Fruit fly (Drosophila melanogaster): ENCODE results near the gene Tengl2.

Tengl2 gene

DNA sequence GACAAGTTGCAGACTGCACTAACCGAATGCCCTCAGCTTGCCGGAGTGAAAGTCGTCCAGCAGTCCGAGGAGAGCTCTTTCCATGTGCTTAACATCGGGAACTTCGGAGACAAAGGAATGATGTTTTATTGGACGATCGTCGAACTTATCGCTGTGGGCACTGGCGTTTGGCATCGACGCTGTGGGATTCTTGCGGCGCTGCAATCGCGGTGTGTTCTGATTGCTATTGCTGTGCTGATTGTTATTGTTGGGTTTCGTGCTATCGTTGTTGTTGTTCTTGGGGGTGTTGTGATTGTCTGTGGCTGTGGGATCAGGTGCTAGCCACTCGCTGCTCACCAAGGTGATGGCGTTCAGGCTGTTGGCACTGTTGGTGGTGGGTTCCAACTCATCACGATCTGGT, 48.5 kb downstream of the Tengl2 start:
- TF ChIP-seq CG3838 (GFP tag; optimal IDR thresholded peaks at IDR 0.05) = no peak
- TF ChIP-seq ci (GFP tag; IDR thresholded peaks at IDR 0.05) = 0 out of 3 replicates have a peak, but pooled peaks have one; percentile 29

DNA sequence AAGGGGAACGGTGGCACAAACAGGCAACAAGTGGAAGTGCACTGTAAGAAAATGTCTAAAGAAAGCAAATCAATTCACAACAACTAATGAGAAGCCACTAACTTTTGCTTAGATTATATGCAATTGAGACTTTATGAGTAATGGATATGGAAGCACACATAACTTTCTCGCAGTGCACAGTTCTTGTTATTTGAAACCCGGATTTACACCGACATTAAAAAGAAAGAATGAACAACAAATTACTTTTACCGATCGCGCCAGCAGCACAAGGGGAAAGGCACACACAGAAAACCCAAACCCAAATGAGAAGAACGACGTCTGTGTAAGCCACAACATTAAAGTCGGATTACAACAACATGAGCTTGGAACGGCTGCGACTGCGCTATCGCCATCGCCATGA, 50.1 kb downstream of the Tengl2 start:
- TF ChIP-seq Pdp1 (GFP tag; optimal IDR thresholded peaks at IDR 0.05) (peak; percentile 69 to 72), danr (GFP tag; IDR thresholded peaks at IDR 0.05) (no peak), CG17328 (GFP tag; IDR thresholded peaks at IDR 0.05) (peak; percentile 85), Sry-β (GFP tag; optimal IDR thresholded peaks at IDR 0.05) (peak; percentile 39), wek (GFP tag; optimal IDR thresholded peaks at IDR 0.05) (no peak), Vsx1 (GFP tag; optimal IDR thresholded peaks at IDR 0.05) (no peak), Xrp1 (GFP tag; IDR thresholded peaks at IDR 0.05) (peak; percentile 90), Trl (optimal IDR thresholded peaks at IDR 0.05) (no peak), Trl (GFP tag; optimal IDR thresholded peaks at IDR 0.05) (peak; percentile 73), ci (GFP tag; IDR thresholded peaks at IDR 0.05) (peak; percentile 77), CG3726 (GFP tag; IDR thresholded peaks at IDR 0.05) (peak; percentile 73; the same call in 2 of the 3 replicates), sisA (GFP tag; IDR thresholded peaks at IDR 0.05) (peak; percentile 79), fd3F (GFP tag; optimal IDR thresholded peaks at IDR 0.05) (no peak), CHES-1-like (GFP tag; optimal IDR thresholded peaks at IDR 0.05) (no peak), shn (GFP tag; optimal IDR thresholded peaks at IDR 0.05) (peak; percentile 52), CG12942 (GFP tag; optimal IDR thresholded peaks at IDR 0.05) (peak; percentile 29), Oli (tag; optimal IDR thresholded peaks at IDR 0.05) (peak; percentile 65), CG7963 (GFP tag; IDR thresholded peaks at IDR 0.05; ENCODE audit: partially characterized antibody) (no peak), CG11456 (GFP tag; IDR thresholded peaks at IDR 0.05) (no peak), dimm (GFP tag; IDR thresholded peaks at IDR 0.05) (no peak), ab (GFP tag; optimal IDR thresholded peaks at IDR 0.05) (peak; percentile 11), Lpt (GFP tag; optimal IDR thresholded peaks at IDR 0.05) (no peak), ewg (GFP tag; optimal IDR thresholded peaks at IDR 0.05) (peak; percentile 42), CG15601 (tag; optimal IDR thresholded peaks at IDR 0.05) (peak; percentile 83), CG17612 (GFP tag; IDR thresholded peaks at IDR 0.05) (no peak), chinmo (GFP tag; IDR thresholded peaks at IDR 0.05; ENCODE audit: partially characterized antibody) (no peak), CG17802 (tag; optimal IDR thresholded peaks at IDR 0.05) (peak; percentile 58), pfk (GFP tag; optimal IDR thresholded peaks at IDR 0.05) (no peak), peb (GFP tag; IDR thresholded peaks at IDR 0.05) (peak; percentile 42; the same call in 1 of the 2 replicates), CG17385 (GFP tag; optimal IDR thresholded peaks at IDR 0.05) (peak; percentile 17), PHDP (tag; optimal IDR thresholded peaks at IDR 0.05) (peak; percentile 36), CG2120 (GFP tag; optimal IDR thresholded peaks at IDR 0.05) (no peak), CG17829 (tag; optimal IDR thresholded peaks at IDR 0.05) (peak; percentile 88), Spps (tag; optimal IDR thresholded peaks at IDR 0.05) (peak; percentile 89), nmo (GFP tag; optimal IDR thresholded peaks at IDR 0.05) (peak; percentile 80), CG12104 (GFP tag; optimal IDR thresholded peaks at IDR 0.05) (peak; percentile 4), btn (GFP tag; optimal IDR thresholded peaks at IDR 0.05) (peak; percentile 67), CG10321 (GFP tag; IDR thresholded peaks at IDR 0.05) (no peak), Dip2 (GFP tag; IDR thresholded peaks at IDR 0.05) (no peak), CG11560 (tag; IDR thresholded peaks at IDR 0.05) (no peak), TFAM (GFP tag; optimal IDR thresholded peaks at IDR 0.05) (no peak), bcd (GFP tag; optimal IDR thresholded peaks at IDR 0.05) (peak; percentile 46), CG32767 (GFP tag; IDR thresholded peaks at IDR 0.05) (no peak), CG5953 (GFP tag; IDR thresholded peaks at IDR 0.05) (no peak), CG9797 (GFP tag; optimal IDR thresholded peaks at IDR 0.05) (no peak), YL-1 (GFP tag; optimal IDR thresholded peaks at IDR 0.05) (no peak), sd (tag; optimal IDR thresholded peaks at IDR 0.05) (no peak), Chrac-16 (GFP tag; optimal IDR thresholded peaks at IDR 0.05) (peak; percentile 79), toy (GFP tag; IDR thresholded peaks at IDR 0.05) (no peak)
